Worm (Caenorhabditis elegans): ENCODE results near the gene D1005.5.

DNA sequence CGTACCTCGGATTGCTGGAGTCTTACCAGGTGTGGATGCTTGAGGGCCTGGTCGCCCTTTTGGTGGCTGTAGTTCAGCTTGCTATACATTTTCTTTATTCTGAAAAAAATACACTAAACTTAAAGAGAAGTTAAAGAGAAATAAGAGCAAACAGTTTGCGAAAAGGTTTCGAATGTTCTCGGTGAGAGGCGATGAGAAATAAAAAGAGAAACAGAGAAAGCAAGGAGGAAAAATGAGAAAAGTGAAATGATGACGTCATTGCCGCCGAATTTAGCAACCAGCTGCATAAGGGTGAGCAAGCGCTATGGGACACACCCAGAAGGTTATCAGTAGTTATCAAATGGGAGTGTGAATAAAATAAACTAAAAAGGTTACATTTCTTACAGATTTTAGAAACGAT, 19.0 kb downstream of the D1005.5 start, which contains the start of gene cebp-1:
- TF ChIP-seq unc-62 (GFP tag; optimal IDR thresholded peaks at IDR 0.05 in 1 of 2) (peak in 1 of 2 experiments; percentile 88), unc-62 (tag; optimal IDR thresholded peaks at IDR 0.05) (no peak), skn-1 (tag; optimal IDR thresholded peaks at IDR 0.05) (no peak), R02D3.7 (tag; optimal IDR thresholded peaks at IDR 0.05) (no peak), nhr-11 (tag; optimal IDR thresholded peaks at IDR 0.05) (no peak), rbr-2 (tag; optimal IDR thresholded peaks at IDR 0.05) (no peak), nhr-6 (tag; optimal IDR thresholded peaks at IDR 0.05) (no peak), F37D6.2 (tag; optimal IDR thresholded peaks at IDR 0.05) (no peak), nhr-76 (tag; optimal IDR thresholded peaks at IDR 0.05) (no peak), Y5F2A.4 (GFP tag; optimal IDR thresholded peaks at IDR 0.05) (no peak), fkh-10 (GFP tag; optimal IDR thresholded peaks at IDR 0.05) (no peak), ama-1 (optimal IDR thresholded peaks at IDR 0.05) (no peak), nhr-10 (tag; optimal IDR thresholded peaks at IDR 0.05) (no peak), hmg-1.1 (GFP tag; IDR thresholded peaks at IDR 0.05) (no peak), nhr-77 (tag; optimal IDR thresholded peaks at IDR 0.05) (no peak)

All from whole organism, L4 larva.